Fruit fly (Drosophila melanogaster): ENCODE results near the gene Remo.

The Remo gene

DNA sequence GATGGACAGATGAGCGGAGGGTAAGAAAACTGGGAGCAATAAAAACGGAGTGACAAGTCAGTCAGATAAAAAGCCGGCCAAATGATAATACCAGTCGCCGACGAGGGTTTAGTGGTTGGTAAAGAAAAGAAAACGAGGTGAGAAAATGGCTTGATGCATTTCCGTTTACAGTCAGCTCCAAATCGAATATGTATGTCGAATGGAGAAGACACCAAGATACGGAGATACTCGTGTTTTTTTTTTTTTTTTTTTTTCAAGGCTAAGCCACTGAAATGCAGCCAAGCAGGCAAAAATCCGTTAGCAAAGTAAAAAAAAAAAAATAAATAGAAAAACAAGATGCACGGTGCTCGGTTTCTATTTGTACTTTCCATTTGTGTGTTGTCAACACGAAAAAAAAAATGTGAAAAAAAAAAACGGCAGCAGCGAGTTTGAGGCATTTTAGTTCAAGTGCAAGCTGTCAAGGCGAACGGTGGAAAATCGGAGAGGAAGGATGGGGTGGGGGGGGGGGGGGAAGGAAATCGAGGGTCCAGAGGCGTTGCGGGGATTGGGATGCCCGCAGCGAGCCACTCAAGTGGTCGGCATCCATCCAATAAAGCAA is 44.0 kb upstream of the Remo start (continued):
- TF ChIP-seq svp (GFP tag) (peak; percentile 41), CG31627 (GFP tag; optimal IDR thresholded peaks at IDR 0.05) (no peak), CG6792 (GFP tag; optimal IDR thresholded peaks at IDR 0.05) (no peak), CG3919 (GFP tag; optimal IDR thresholded peaks at IDR 0.05) (no peak), Lpt (GFP tag; optimal IDR thresholded peaks at IDR 0.05) (no peak), dsx (GFP tag; optimal IDR thresholded peaks at IDR 0.05; ENCODE audit: poor library complexity, severe bottlenecking) (no peak)

DNA sequence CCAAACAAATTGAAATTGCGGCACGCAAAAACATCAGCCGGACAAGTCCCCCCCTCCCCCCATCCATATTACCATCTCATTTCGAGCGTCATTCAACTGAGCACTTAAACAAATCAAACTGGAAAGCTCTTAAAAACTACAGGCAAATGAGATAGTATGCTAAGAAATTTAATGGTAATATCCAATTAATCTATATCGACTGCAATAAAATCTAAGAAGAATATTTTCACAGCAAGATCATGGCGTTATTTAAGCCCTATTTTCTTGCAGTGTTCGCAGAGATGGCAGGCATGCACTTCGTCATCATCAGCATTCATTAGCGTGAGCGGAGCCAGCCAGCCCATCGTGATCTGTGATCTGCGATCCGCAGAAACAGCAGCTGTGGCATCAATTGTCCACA is 43.4 kb upstream of the Remo start:
- TF ChIP-seq CG1621 (tag; optimal IDR thresholded peaks at IDR 0.05) (peak; percentile 66), CG9139 (GFP tag; optimal IDR thresholded peaks at IDR 0.05) (peak; percentile 40), CG10669 (GFP tag; optimal IDR thresholded peaks at IDR 0.05) (peak; percentile 80), CG11902 (GFP tag; optimal IDR thresholded peaks at IDR 0.05) (peak; percentile 78), CG8119 (GFP tag; IDR thresholded peaks at IDR 0.05) (peak; percentile 77), svp (GFP tag) (peak; percentile 91), Sox14 (GFP tag; optimal IDR thresholded peaks at IDR 0.05) (peak; percentile 82), CG8632 (GFP tag; optimal IDR thresholded peaks at IDR 0.05) (peak; percentile 77), CG8319 (GFP tag; optimal IDR thresholded peaks at IDR 0.05) (peak; percentile 42), Lpt (GFP tag; optimal IDR thresholded peaks at IDR 0.05) (peak; percentile 57), fd85E (GFP tag; optimal IDR thresholded peaks at IDR 0.05) (no peak), Ets96B (tag; optimal IDR thresholded peaks at IDR 0.05) (peak; percentile 79), lz (GFP tag; optimal IDR thresholded peaks at IDR 0.05) (peak; percentile 77), CG11294 (GFP tag; IDR thresholded peaks at IDR 0.05) (peak; percentile 25; the same call in 1 of the 2 replicates), Met (GFP tag; optimal IDR thresholded peaks at IDR 0.05) (peak; percentile 84), CG6854 (GFP tag; optimal IDR thresholded peaks at IDR 0.05) (no peak), net (GFP tag; optimal IDR thresholded peaks at IDR 0.05) (peak; percentile 83), Smox (GFP tag; optimal IDR thresholded peaks at IDR 0.05) (peak; percentile 75), Gug (GFP tag; IDR thresholded peaks at IDR 0.05) (peak; percentile 59), cyc (GFP tag; optimal IDR thresholded peaks at IDR 0.05) (peak; percentile 83), CG10631 (GFP tag; optimal IDR thresholded peaks at IDR 0.05) (peak; percentile 83), Blimp-1 (GFP tag; optimal IDR thresholded peaks at IDR 0.05) (no peak), Ets21C (GFP tag; optimal IDR thresholded peaks at IDR 0.05) (peak; percentile 70), CG7368 (GFP tag; optimal IDR thresholded peaks at IDR 0.05) (peak; percentile 78), vri (GFP tag; optimal IDR thresholded peaks at IDR 0.05) (peak; percentile 52), CG16779 (tag; optimal IDR thresholded peaks at IDR 0.05) (peak; percentile 26), CG31627 (GFP tag; optimal IDR thresholded peaks at IDR 0.05) (peak; percentile 74), Eip75B (GFP tag; optimal IDR thresholded peaks at IDR 0.05) (peak; percentile 83), CG3032 (tag; optimal IDR thresholded peaks at IDR 0.05) (peak; percentile 73), salr (GFP tag; optimal IDR thresholded peaks at IDR 0.05) (peak; percentile 71 to 72), topi (GFP tag; optimal IDR thresholded peaks at IDR 0.05) (peak; percentile 82), CG15336 (GFP tag; IDR thresholded peaks at IDR 0.05) (peak; percentile 75), OdsH (GFP tag; optimal IDR thresholded peaks at IDR 0.05) (peak; percentile 83), pdm3 (GFP tag; optimal IDR thresholded peaks at IDR 0.05) (peak; percentile 85), eg (GFP tag; IDR thresholded peaks at IDR 0.05) (peak; percentile 75; the same call in 2 of the 3 replicates), CG6163 (GFP tag; IDR thresholded peaks at IDR 0.05) (peak; percentile 88), Hr4 (GFP tag; optimal IDR thresholded peaks at IDR 0.05) (peak; percentile 73), acj6 (GFP tag; optimal IDR thresholded peaks at IDR 0.05) (peak; percentile 85), Sox15 (GFP tag; optimal IDR thresholded peaks at IDR 0.05) (peak; percentile 72), spab (GFP tag; optimal IDR thresholded peaks at IDR 0.05) (peak; percentile 62), Hr38 (GFP tag; optimal IDR thresholded peaks at IDR 0.05) (no peak), dsx (GFP tag; optimal IDR thresholded peaks at IDR 0.05; ENCODE audit: poor library complexity, severe bottlenecking) (peak; percentile 70), CG4318 (GFP tag; optimal IDR thresholded peaks at IDR 0.05) (peak; percentile 68), ss (GFP tag; optimal IDR thresholded peaks at IDR 0.05) (peak; percentile 50 to 74), CG32006 (GFP tag; optimal IDR thresholded peaks at IDR 0.05) (peak; percentile 76), CG3919 (GFP tag; optimal IDR thresholded peaks at IDR 0.05) (peak; percentile 86), CG34406 (GFP tag; optimal IDR thresholded peaks at IDR 0.05) (peak; percentile 75), fd59A (GFP tag; optimal IDR thresholded peaks at IDR 0.05) (peak; percentile 71)
